Worm (Caenorhabditis elegans) whole organism, late embryonic: ENCODE measurements around the gene sir-2.1.

Experiments
- ama-1 ChIP-seq: fragments of 150-350 bp; optimal IDR thresholded peaks from 2 replicates; lab custom pipeline; 2014
- ceh-22 ChIP-seq: sonication (generic microtip); optimal IDR thresholded peaks from 2 replicates; lab custom pipeline; 2017; ENCODE audit warnings: missing biosample characterization, missing genetic modification characterization
- ets-4 ChIP-seq: sonication (generic microtip); optimal IDR thresholded peaks from 2 replicates; lab custom pipeline; 2016; ENCODE audit warnings: missing genetic modification characterization, missing compliant biosample characterization
- eyg-1 ChIP-seq: sonication (generic microtip); optimal IDR thresholded peaks from 2 replicates; lab custom pipeline; 2016; ENCODE audit warnings: missing genotype, missing genetic modification characterization, missing compliant biosample characterization
- pag-3 ChIP-seq: sonication (generic microtip); optimal IDR thresholded peaks from 2 replicates; lab custom pipeline; 2016; ENCODE audit warnings: missing compliant biosample characterization, missing genetic modification characterization, borderline replicate concordance
- ref-2 ChIP-seq: sonication (generic microtip); optimal IDR thresholded peaks from 2 replicates; lab custom pipeline; 2016; ENCODE audit warnings: missing genetic modification characterization, missing compliant biosample characterization
- rnt-1 ChIP-seq: sonication (generic microtip); optimal IDR thresholded peaks from 2 replicates; lab custom pipeline; 2016; ENCODE audit warnings: missing genetic modification characterization, missing compliant biosample characterization

DNA sequence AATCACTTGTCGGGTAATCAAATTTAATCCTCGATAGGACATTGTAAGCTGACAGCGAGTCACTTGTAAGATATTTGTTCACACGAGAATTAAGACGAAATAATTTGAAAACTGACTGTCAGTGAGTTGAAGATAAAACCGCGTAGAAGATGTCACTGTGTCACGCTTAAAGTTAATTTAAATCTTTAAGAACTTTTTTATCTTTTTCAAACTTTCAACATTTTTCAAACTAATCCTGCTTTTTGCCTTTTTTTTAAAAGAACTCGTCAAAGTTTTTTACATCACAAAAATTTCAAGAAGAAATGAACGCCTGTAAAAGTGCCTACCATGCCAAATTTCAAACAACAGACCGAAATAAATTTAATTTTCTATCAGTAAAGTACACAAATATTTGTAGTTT is 52.5 kb downstream of the sir-2.1 start, which contains the start of gene acs-18:
- no peak for TF ChIP-seq ama-1 (lab: Kevin White, UChicago)
- no peak for TF ChIP-seq pag-3 (tag; lab: Kevin White, UChicago)
- TF ChIP-seq rnt-1 (tag; lab: Kevin White, UChicago): no peak
- no peak for TF ChIP-seq ceh-22
- TF ChIP-seq ets-4 (tag; lab: Kevin White, UChicago): no peak
- no peak for TF ChIP-seq eyg-1 (tag; lab: Kevin White, UChicago)
- no peak for TF ChIP-seq ref-2 (tag; lab: Kevin White, UChicago)
